Worm (Caenorhabditis elegans): ENCODE measurements around the gene Y57G11C.46.
"Not testable (repeated sequence)": the region's sequence is repeated elsewhere in the genome, so short reads cannot be mapped to it uniquely, and the experiment has no call there.

Y57G11C.46 gene

DNA sequence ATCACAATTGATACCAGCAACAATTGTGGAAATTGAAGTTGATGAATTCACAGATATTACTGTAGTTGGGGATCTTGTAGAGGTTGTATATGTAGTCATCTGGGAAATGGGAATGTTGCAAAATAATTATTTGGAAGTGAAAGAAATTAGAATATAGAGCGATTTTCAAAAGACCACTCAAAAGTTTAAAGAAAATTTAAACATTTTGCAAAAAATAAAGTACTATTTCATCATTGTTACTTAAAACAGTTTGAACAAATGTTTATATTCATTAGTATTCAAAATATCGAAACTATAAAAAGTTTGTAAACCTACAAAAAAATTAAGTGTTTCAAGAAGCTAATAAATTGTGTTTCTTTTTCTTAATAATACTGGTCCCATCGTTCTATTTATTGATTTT, at the start of gene Y57G11C.46:
TSS of gene Y57G11C.46 (minus strand) at position 101 of the 400 bp plus-strand sequence.
- no peak for TF ChIP-seq W03F9.2 (tag; optimal IDR thresholded peaks at IDR 0.05)
- no peak for TF ChIP-seq him-1 (tag; optimal IDR thresholded peaks at IDR 0.05)

ce11 chrIV:14864529-14864928, 48.3 kb upstream of the Y57G11C.46 start:
- no peak for TF ChIP-seq dao-5 (tag; optimal IDR thresholded peaks at IDR 0.05)
- no peak for TF ChIP-seq W03F9.2 (tag; optimal IDR thresholded peaks at IDR 0.05)
- TF ChIP-seq him-1 (tag; optimal IDR thresholded peaks at IDR 0.05), result no peak

- TF ChIP-seq him-1 (tag; optimal IDR thresholded peaks at IDR 0.05) (no peak), W03F9.2 (tag; optimal IDR thresholded peaks at IDR 0.05) (no peak), dao-5 (tag; optimal IDR thresholded peaks at IDR 0.05) (no peak)
Observed at ce11 chrIV:14863772-14864171, 47.6 kb upstream of the Y57G11C.46 start.

- no peak for TF ChIP-seq dao-5 (tag; optimal IDR thresholded peaks at IDR 0.05)
- no peak for TF ChIP-seq him-1 (tag; optimal IDR thresholded peaks at IDR 0.05)
- no peak for TF ChIP-seq W03F9.2 (tag; optimal IDR thresholded peaks at IDR 0.05)
Observed at ce11 chrIV:14862147-14862546, 46.0 kb upstream of the Y57G11C.46 start, which contains the start of gene Y57G11C.38. TSS of gene Y57G11C.38 (plus strand) at chrIV:14862447.

DNA sequence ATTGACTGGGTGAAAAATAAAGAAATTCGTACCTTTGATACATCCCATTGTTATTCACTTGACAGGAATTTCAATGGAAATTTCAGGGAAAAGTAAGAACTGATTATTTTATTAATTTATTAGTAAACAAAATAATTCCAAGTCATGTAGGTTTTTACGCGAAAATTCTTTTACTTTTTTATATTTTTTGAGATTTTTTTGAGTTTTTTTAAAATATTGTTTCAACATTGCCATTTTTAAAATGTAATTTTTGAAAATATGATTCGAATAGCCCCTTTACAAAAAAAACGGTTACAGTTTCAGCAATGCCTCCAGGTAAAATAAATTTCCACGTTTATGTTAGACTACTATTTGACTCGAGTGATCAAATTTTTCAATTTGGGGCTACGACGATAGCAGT, 45.5 kb upstream of the Y57G11C.46 start, which contains the start of gene Y57G11C.23:
TSS of gene Y57G11C.23 (minus strand) at position 101 of the 400 bp plus-strand sequence.
- TF ChIP-seq dao-5 (tag; optimal IDR thresholded peaks at IDR 0.05) (no peak), him-1 (tag; optimal IDR thresholded peaks at IDR 0.05) (no peak)

- TF ChIP-seq him-1 (tag; optimal IDR thresholded peaks at IDR 0.05) (no peak), dao-5 (tag; optimal IDR thresholded peaks at IDR 0.05) (no peak), W03F9.2 (tag; optimal IDR thresholded peaks at IDR 0.05) (no peak)
Observed at ce11 chrIV:14853703-14854102, 37.5 kb upstream of the Y57G11C.46 start, which contains the start of gene Y57G11C.52. TSS of gene Y57G11C.52 (plus strand) at chrIV:14854003.

DNA sequence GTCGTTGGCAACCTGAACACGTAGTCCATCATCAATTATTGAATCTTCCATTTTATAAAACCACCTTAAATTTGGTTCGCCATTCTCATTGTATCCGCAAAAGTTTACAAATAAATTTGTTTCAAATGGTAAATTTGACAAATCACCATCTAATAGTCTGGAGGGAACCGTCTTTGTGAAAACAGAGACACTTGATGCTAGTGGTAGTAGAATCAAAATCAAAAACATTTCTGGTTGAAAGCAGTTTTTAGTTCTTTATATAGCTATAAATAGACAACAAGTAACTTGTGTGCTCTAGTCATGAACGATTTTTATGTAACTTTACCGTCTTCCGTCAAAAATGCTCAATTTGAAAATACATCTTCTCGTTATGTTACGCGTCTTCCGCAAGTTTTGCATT, 26.9 kb upstream of the Y57G11C.46 start, which contains the start of gene Y57G11C.20:
TSS of gene Y57G11C.20 (plus strand) at position 301 of the 400 bp plus-strand sequence.
- not testable (repeated sequence) for TF ChIP-seq W03F9.2, him-1, dao-5 (tag; optimal IDR thresholded peaks at IDR 0.05)

DNA sequence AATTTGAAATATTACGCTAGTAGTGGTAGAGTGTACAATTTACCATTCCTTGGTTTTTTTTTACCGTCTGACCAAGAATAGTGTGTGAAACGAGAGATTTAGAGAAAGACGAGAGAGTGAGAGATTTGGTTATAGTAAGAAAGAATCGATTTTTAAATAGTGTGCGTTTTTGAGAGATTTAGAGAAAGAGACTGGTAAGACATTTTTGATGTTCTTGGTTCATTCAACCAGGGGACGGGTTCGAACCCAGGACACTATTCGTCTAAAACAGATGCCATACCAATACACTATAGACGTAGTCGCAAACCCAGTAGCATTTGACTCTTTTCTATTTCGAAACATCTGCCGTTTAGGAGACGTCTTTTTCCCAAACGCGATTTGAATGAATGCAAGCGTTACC, 21.9 kb upstream of the Y57G11C.46 start:
- peak; percentile 76 for TF ChIP-seq dao-5 (tag; optimal IDR thresholded peaks at IDR 0.05)
- TF ChIP-seq him-1 (tag; optimal IDR thresholded peaks at IDR 0.05), result peak; percentile 72
- TF ChIP-seq W03F9.2 (tag; optimal IDR thresholded peaks at IDR 0.05), result no peak

- no peak for TF ChIP-seq him-1 (tag; optimal IDR thresholded peaks at IDR 0.05)
- TF ChIP-seq dao-5 (tag; optimal IDR thresholded peaks at IDR 0.05), result no peak
Observed at ce11 chrIV:14836885-14837284, 20.7 kb upstream of the Y57G11C.46 start, which contains the start of gene Y57G11C.22. TSS of gene Y57G11C.22 (plus strand) at chrIV:14837211.

ce11 chrIV:14833537-14833936, 17.3 kb upstream of the Y57G11C.46 start:
- no peak for TF ChIP-seq dao-5 (tag; optimal IDR thresholded peaks at IDR 0.05)
- TF ChIP-seq him-1 (tag; optimal IDR thresholded peaks at IDR 0.05), result no peak
- TF ChIP-seq W03F9.2 (tag; optimal IDR thresholded peaks at IDR 0.05), result no peak

DNA sequence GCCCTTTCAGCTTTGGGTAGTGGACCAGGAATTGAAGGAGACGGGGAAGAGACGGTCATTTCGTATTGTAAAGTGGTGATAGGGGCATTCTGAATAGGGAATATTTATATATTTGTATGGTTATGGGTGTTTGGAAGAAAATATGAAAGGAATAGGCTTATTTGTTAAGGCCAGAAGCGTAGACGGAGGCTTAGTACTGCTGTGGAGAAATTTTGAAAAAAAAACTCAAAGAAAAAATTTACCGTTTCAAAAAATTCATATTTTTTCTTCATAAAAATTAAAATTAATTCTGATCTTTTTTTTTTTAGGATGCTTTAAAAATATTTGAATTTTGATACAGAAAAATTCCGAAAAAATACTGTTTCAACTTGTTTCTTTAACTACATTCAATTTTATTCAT, 12.8 kb upstream of the Y57G11C.46 start, which contains the start of gene hhat-2:
TSS of gene hhat-2 (minus strand) at position 101 of the 400 bp plus-strand sequence.
- TF ChIP-seq him-1 (tag; optimal IDR thresholded peaks at IDR 0.05), result no peak
- no peak for TF ChIP-seq dao-5 (tag; optimal IDR thresholded peaks at IDR 0.05)
- TF ChIP-seq W03F9.2 (tag; optimal IDR thresholded peaks at IDR 0.05), result no peak

DNA sequence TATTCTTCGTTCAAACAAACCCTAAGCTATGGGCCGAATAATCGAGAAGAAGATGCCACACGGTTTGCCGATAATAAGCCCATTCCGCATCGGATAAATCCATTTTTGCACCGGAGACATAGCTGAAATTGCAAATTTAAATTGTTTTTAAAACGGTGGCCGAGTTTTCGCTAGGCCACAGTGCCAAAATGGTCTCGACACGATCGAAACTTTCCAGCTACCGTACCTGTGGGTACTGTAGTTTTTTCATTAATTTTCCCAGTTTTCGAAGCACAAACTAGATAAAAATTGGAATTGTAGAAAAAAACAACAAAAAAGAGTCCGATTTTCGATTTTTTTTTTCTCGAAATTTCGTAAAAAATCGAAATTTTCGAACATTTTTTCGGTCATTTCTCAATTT, 12.0 kb upstream of the Y57G11C.46 start:
- no peak for TF ChIP-seq him-1 (tag; optimal IDR thresholded peaks at IDR 0.05)
- no peak for TF ChIP-seq W03F9.2 (tag; optimal IDR thresholded peaks at IDR 0.05)
- no peak for TF ChIP-seq dao-5 (tag; optimal IDR thresholded peaks at IDR 0.05)

ce11 chrIV:14826151-14826757, 10.1 kb upstream of the Y57G11C.46 start:
- no peak for TF ChIP-seq dao-5 (tag; optimal IDR thresholded peaks at IDR 0.05)
- no peak for TF ChIP-seq him-1 (tag; optimal IDR thresholded peaks at IDR 0.05)
- no peak for TF ChIP-seq W03F9.2 (tag; optimal IDR thresholded peaks at IDR 0.05)

DNA sequence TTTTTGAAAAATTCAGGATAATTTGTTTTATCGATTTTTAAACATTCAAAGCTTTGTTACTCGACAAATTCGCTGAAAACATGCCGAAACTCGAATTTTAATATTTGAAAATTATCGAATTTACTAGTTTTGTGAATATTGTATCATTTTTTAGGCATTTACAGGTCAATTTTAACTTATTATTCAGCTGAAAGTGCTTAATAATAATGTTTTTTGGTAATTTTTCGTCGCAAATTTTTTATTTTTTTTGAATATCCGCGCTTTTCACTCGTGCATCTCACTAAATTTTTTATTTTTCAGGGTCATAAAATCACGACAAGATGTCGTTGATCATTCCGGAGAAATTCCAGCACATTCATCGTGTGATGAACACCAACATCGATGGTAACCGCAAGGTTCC, 9.2 kb upstream of the Y57G11C.46 start, which contains the start of gene rps-18:
TSS of gene rps-18 (plus strand) at position 301 of the 400 bp plus-strand sequence.
- TF ChIP-seq W03F9.2 (tag; optimal IDR thresholded peaks at IDR 0.05) (no peak), dao-5 (tag; optimal IDR thresholded peaks at IDR 0.05) (no peak), him-1 (tag; optimal IDR thresholded peaks at IDR 0.05) (no peak)

Data from whole organism, L4/young adult.